Fruit fly (Drosophila melanogaster) whole organism, embryonic: Measurements from ENCODE around the gene PsGEF.

Experiments
- Aef1 ChIP-seq: fragments of 200-800 bp; sonication (Bioruptor generic); IDR thresholded peaks from 3 replicates; pipeline ENCODE4 v1.3.6; 2022; ENCODE audit warnings: missing biosample characterization, missing genetic modification characterization
- Atf6 ChIP-seq: fragments of 200-800 bp; sonication (Bioruptor generic); IDR thresholded peaks from 2 replicates; pipeline ENCODE4 v1.3.6; 2022; ENCODE audit warnings: missing biosample characterization, missing genetic modification characterization
- Bgb ChIP-seq: fragments of 200-800 bp; sonication (Bioruptor generic); IDR thresholded peaks from 2 replicates; pipeline ENCODE4 v1.3.6; 2022; ENCODE audit warnings: missing biosample characterization, missing genetic modification characterization; ENCODE audit not compliant: partially characterized antibody
- Blimp-1 ChIP-seq: fragments of 200-800 bp; sonication (Bioruptor generic); optimal IDR thresholded peaks from 3 replicates; lab custom pipeline; 2018; ENCODE audit warnings: missing biosample characterization, missing genetic modification characterization, mild to moderate bottlenecking, moderate library complexity, missing genetic modification reagents
- BtbVII ChIP-seq: fragments of 200-800 bp; sonication (Bioruptor generic); optimal IDR thresholded peaks from 3 replicates; lab custom pipeline; 2017; ENCODE audit warnings: missing biosample characterization, mild to moderate bottlenecking, missing genetic modification characterization
- C15 ChIP-seq: fragments of 200-800 bp; sonication (Bioruptor generic); IDR thresholded peaks from 3 replicates; pipeline ENCODE4 v1.3.6; 2022; ENCODE audit warnings: missing biosample characterization, missing genetic modification characterization
- CG10431 ChIP-seq: fragments of 200-800 bp; sonication (Bioruptor generic); optimal IDR thresholded peaks from 3 replicates; lab custom pipeline; 2018; ENCODE audit warnings: missing biosample characterization, mild to moderate bottlenecking, missing genetic modification characterization
- CG12219 ChIP-seq: fragments of 200-800 bp; sonication (Bioruptor generic); optimal IDR thresholded peaks from 3 replicates; lab custom pipeline; 2018; ENCODE audit warnings: missing biosample characterization, mild to moderate bottlenecking, missing genetic modification characterization
- CG1233 ChIP-seq: fragments of 200-800 bp; sonication (Bioruptor generic); optimal IDR thresholded peaks from 4 replicates; lab custom pipeline; 2018; ENCODE audit warnings: missing biosample characterization, mild to moderate bottlenecking, missing genetic modification characterization
- CG12659 ChIP-seq: fragments of 200-800 bp; sonication (Bioruptor generic); optimal IDR thresholded peaks from 3 replicates; lab custom pipeline; 2017; ENCODE audit warnings: mild to moderate bottlenecking, missing biosample characterization, missing genetic modification reagents, missing genetic modification characterization
- CG13894 ChIP-seq: fragments of 200-800 bp; sonication (Bioruptor generic); optimal IDR thresholded peaks from 3 replicates; lab custom pipeline; 2018; ENCODE audit warnings: missing biosample characterization, mild to moderate bottlenecking, missing genetic modification characterization, moderate library complexity
- CG14965 ChIP-seq: fragments of 200-800 bp; sonication (Bioruptor generic); optimal IDR thresholded peaks from 2 replicates; lab custom pipeline; 2016; ENCODE audit warnings: missing biosample characterization, missing genetic modification characterization, borderline replicate concordance
- CG1602 ChIP-seq: fragments of 200-800 bp; sonication (Bioruptor generic); optimal IDR thresholded peaks from 3 replicates; lab custom pipeline; 2016; ENCODE audit warnings: missing biosample characterization, missing genetic modification characterization
- CG17385 ChIP-seq: fragments of 200-800 bp; sonication (Bioruptor generic); optimal IDR thresholded peaks from 3 replicates; lab custom pipeline; 2018; ENCODE audit warnings: missing biosample characterization, mild to moderate bottlenecking, missing genetic modification characterization
- CG18476 ChIP-seq: fragments of 200-800 bp; sonication (Bioruptor generic); optimal IDR thresholded peaks from 2 replicates; lab custom pipeline; 2016; ENCODE audit warnings: missing biosample characterization, mild to moderate bottlenecking, missing genetic modification characterization
- CG30020 ChIP-seq: fragments of 200-800 bp; optimal IDR thresholded peaks from 2 replicates; lab custom pipeline; 2019; ENCODE audit warnings: missing biosample characterization, mild to moderate bottlenecking, missing genetic modification characterization, moderate library complexity
- CG3163 ChIP-seq: fragments of 200-800 bp; sonication (Bioruptor generic); optimal IDR thresholded peaks from 3 replicates; lab custom pipeline; 2016; ENCODE audit warnings: missing biosample characterization, missing genetic modification characterization
- CG3995 ChIP-seq: fragments of 200-800 bp; sonication (Bioruptor generic); optimal IDR thresholded peaks from 3 replicates; lab custom pipeline; 2016; ENCODE audit warnings: missing biosample characterization, missing genetic modification characterization
- CG4360 ChIP-seq: fragments of 200-800 bp; sonication (Bioruptor generic); IDR thresholded peaks from 2 replicates; pipeline ENCODE4 v1.3.6; 2022; ENCODE audit warnings: missing biosample characterization, missing genetic modification characterization
- CG4854 ChIP-seq: fragments of 200-800 bp; sonication (Bioruptor generic); optimal IDR thresholded peaks from 2 replicates; lab custom pipeline; 2016; ENCODE audit warnings: missing biosample characterization, missing genetic modification characterization, inconsistent platforms
- CG7372 ChIP-seq: fragments of 200-800 bp; sonication (Bioruptor generic); IDR thresholded peaks from 2 replicates; pipeline ENCODE4 v1.3.6; 2022; ENCODE audit warnings: missing biosample characterization, missing genetic modification characterization
- CG8281 ChIP-seq: fragments of 200-800 bp; sonication (Bioruptor generic); optimal IDR thresholded peaks from 2 replicates; lab custom pipeline; 2018; ENCODE audit warnings: missing biosample characterization, mild to moderate bottlenecking, missing genetic modification characterization, moderate library complexity
- CG8290 ChIP-seq, 3 experiments: fragments of 200-800 bp; sonication (Bioruptor generic); optimal IDR thresholded peaks; 2 replicates each; lab custom pipeline; 2016 to 2019; ENCODE audit warnings: missing biosample characterization in 3 of 3, missing genetic modification characterization in 3 of 3, mild to moderate bottlenecking in 2 of 3, moderate library complexity in 1 of 3
- CG8388 ChIP-seq: fragments of 200-800 bp; sonication (Bioruptor generic); optimal IDR thresholded peaks from 2 replicates; lab custom pipeline; 2019; ENCODE audit warnings: missing biosample characterization, mild to moderate bottlenecking, missing genetic modification characterization, moderate library complexity
- Dad ChIP-seq: fragments of 200-800 bp; sonication (Bioruptor generic); optimal IDR thresholded peaks from 3 replicates; lab custom pipeline; 2016; ENCODE audit warnings: missing biosample characterization, missing genetic modification characterization
- Dek ChIP-seq: fragments of 200-800 bp; sonication (Bioruptor generic); optimal IDR thresholded peaks from 3 replicates; lab custom pipeline; 2019; ENCODE audit warnings: missing biosample characterization, mild to moderate bottlenecking, missing genetic modification characterization, moderate library complexity
- Dip3 ChIP-seq: fragments of 200-800 bp; sonication (Bioruptor generic); optimal IDR thresholded peaks from 3 replicates; lab custom pipeline; 2016; ENCODE audit warnings: missing biosample characterization, missing genetic modification characterization
- Hmr ChIP-seq: fragments of 200-800 bp; sonication (Bioruptor generic); optimal IDR thresholded peaks from 3 replicates; lab custom pipeline; 2017; ENCODE audit warnings: mild to moderate bottlenecking, missing biosample characterization, missing genetic modification reagents, missing genetic modification characterization
- Hr3 ChIP-seq: fragments of 200-800 bp; sonication (Bioruptor generic); optimal IDR thresholded peaks from 3 replicates; lab custom pipeline; 2016; ENCODE audit warnings: missing biosample characterization, missing genetic modification characterization
- Max ChIP-seq: fragments of 200-800 bp; sonication (Bioruptor generic); optimal IDR thresholded peaks from 2 replicates; lab custom pipeline; 2016; ENCODE audit warnings: missing biosample characterization, mild to moderate bottlenecking, missing genetic modification characterization
- Sin3A ChIP-seq: fragments of >200 bp; optimal IDR thresholded peaks from 2 replicates; lab custom pipeline; 2018
- Sox100B ChIP-seq: fragments of 200-800 bp; sonication (Bioruptor generic); optimal IDR thresholded peaks from 3 replicates; lab custom pipeline; 2018; ENCODE audit warnings: missing biosample characterization, mild to moderate bottlenecking, missing genetic modification characterization
- Xbp1 ChIP-seq: fragments of 200-800 bp; sonication (Bioruptor generic); optimal IDR thresholded peaks from 3 replicates; lab custom pipeline; 2016; ENCODE audit warnings: missing biosample characterization, mild to moderate bottlenecking, missing genetic modification characterization
- ab ChIP-seq: fragments of 200-800 bp; sonication (Bioruptor generic); optimal IDR thresholded peaks from 2 replicates; lab custom pipeline; 2016; ENCODE audit warnings: missing biosample characterization, missing genetic modification characterization
- ash1 ChIP-seq: fragments of 200-800 bp; sonication (Bioruptor generic); optimal IDR thresholded peaks from 2 replicates; lab custom pipeline; 2018; ENCODE audit warnings: missing biosample characterization, mild to moderate bottlenecking, missing genetic modification characterization
- br ChIP-seq: fragments of >200 bp; optimal IDR thresholded peaks from 2 replicates; lab custom pipeline; 2017
- crc ChIP-seq: fragments of 200-800 bp; sonication (Bioruptor generic); optimal IDR thresholded peaks from 2 replicates; lab custom pipeline; 2016; ENCODE audit warnings: missing biosample characterization, missing genetic modification characterization
- dimm ChIP-seq: fragments of 200-800 bp; sonication (Bioruptor generic); IDR thresholded peaks from 2 replicates; pipeline ENCODE4 v1.3.6; 2022; ENCODE audit warnings: missing biosample characterization, missing genetic modification characterization
- dm ChIP-seq: fragments of 200-800 bp; sonication (Bioruptor generic); optimal IDR thresholded peaks from 3 replicates; lab custom pipeline; 2016; ENCODE audit warnings: missing biosample characterization, missing genetic modification characterization
- dmrt99B ChIP-seq: fragments of 200-800 bp; sonication (Bioruptor generic); optimal IDR thresholded peaks from 2 replicates; lab custom pipeline; 2018; ENCODE audit warnings: missing biosample characterization, mild to moderate bottlenecking, missing genetic modification characterization, moderate library complexity
- dysf ChIP-seq: fragments of 200-800 bp; sonication (Bioruptor generic); IDR thresholded peaks from 3 replicates; pipeline ENCODE4 v1.3.6; 2022; ENCODE audit warnings: missing biosample characterization, missing genetic modification characterization
- eve ChIP-seq, 2 experiments: fragments of >200 bp; optimal IDR thresholded peaks; 2 replicates each; lab custom pipeline; 2017; ENCODE audit warnings: missing biosample characterization in 2 of 2, missing genetic modification characterization in 2 of 2
- fu2 ChIP-seq: fragments of 200-800 bp; sonication (Bioruptor generic); optimal IDR thresholded peaks from 2 replicates; lab custom pipeline; 2016; ENCODE audit warnings: missing biosample characterization, missing genetic modification characterization
- hth ChIP-seq: fragments of >200 bp; optimal IDR thresholded peaks from 2 replicates; lab custom pipeline; 2017; ENCODE audit warnings: inconsistent platforms
- insv ChIP-seq, 2 experiments: fragments of 200-800 bp; sonication (Bioruptor generic); optimal IDR thresholded peaks; 3 replicates each; lab custom pipeline; 2016 to 2018; ENCODE audit warnings: missing biosample characterization in 2 of 2, missing genetic modification characterization in 2 of 2
- mam ChIP-seq: fragments of 200-800 bp; sonication (Bioruptor generic); optimal IDR thresholded peaks from 3 replicates; lab custom pipeline; 2016; ENCODE audit warnings: missing biosample characterization, missing genetic modification characterization
- ro ChIP-seq: fragments of 200-800 bp; sonication (Bioruptor generic); IDR thresholded peaks from 2 replicates; pipeline ENCODE4 v1.3.6; 2022; ENCODE audit warnings: missing biosample characterization, missing genetic modification characterization
- sd ChIP-seq: fragments of 200-800 bp; sonication (Bioruptor generic); optimal IDR thresholded peaks from 3 replicates; lab custom pipeline; 2018; ENCODE audit warnings: missing biosample characterization, mild to moderate bottlenecking, missing genetic modification characterization, moderate library complexity
- stc ChIP-seq: fragments of 200-800 bp; sonication (Bioruptor generic); IDR thresholded peaks from 2 replicates; pipeline ENCODE4 v1.3.6; 2022; ENCODE audit warnings: missing biosample characterization, missing genetic modification characterization
- stwl ChIP-seq: fragments of 200-800 bp; sonication (Bioruptor generic); optimal IDR thresholded peaks from 3 replicates; lab custom pipeline; 2018; ENCODE audit warnings: missing biosample characterization, mild to moderate bottlenecking, missing genetic modification characterization, moderate library complexity
- ttk ChIP-seq: fragments of 200-800 bp; sonication (Bioruptor generic); IDR thresholded peaks from 2 replicates; pipeline ENCODE4 v2.1.2; 2022; ENCODE audit warnings: missing biosample characterization, missing genetic modification characterization
- usp ChIP-seq: fragments of >200 bp; optimal IDR thresholded peaks from 2 replicates; lab custom pipeline; 2017; ENCODE audit warnings: missing biosample characterization, missing genetic modification characterization

The PsGEF gene

dm6 chrX:2329312-2329711 lies 58.2 kb downstream of the PsGEF start (continued):
- TF ChIP-seq BtbVII (GFP tag; lab: Kevin White, UChicago), result peak; percentile 40
- TF ChIP-seq Dek (tag; lab: Kevin White, UChicago), result peak; percentile 54
- TF ChIP-seq dysf (GFP tag; lab: Robert Waterston, UW), result peak; percentile 77
- TF ChIP-seq CG8388 (GFP tag; lab: Kevin White, UChicago), result peak; percentile 66
- no peak for TF ChIP-seq CG3995 (GFP tag; lab: Kevin White, UChicago)
- TF ChIP-seq ro (GFP tag; lab: Robert Waterston, UW), result peak; percentile 61; the same call in 1 of the 2 replicates
- peak; percentile 68 for TF ChIP-seq CG3163
- peak; percentile 58 for TF ChIP-seq fu2 (GFP tag; lab: Kevin White, UChicago)
- no peak for TF ChIP-seq stwl (tag; lab: Kevin White, UChicago)
- no peak for TF ChIP-seq insv (GFP tag; optimal IDR thresholded peaks at IDR 0.05; lab: Kevin White, UChicago)
- peak; percentile 67 for TF ChIP-seq stc (GFP tag; lab: Robert Waterston, UW)
- TF ChIP-seq dimm (GFP tag; lab: Robert Waterston, UW), result peak; percentile 63
- no peak for TF ChIP-seq br (lab: Kevin White, UChicago)
- peak; percentile 65 for TF ChIP-seq CG17385 (GFP tag; lab: Kevin White, UChicago)
- TF ChIP-seq CG30020, result no peak
- TF ChIP-seq Aef1, result peak; percentile 57; the same call in 1 of the 3 replicates
- TF ChIP-seq Atf6 (GFP tag; lab: Robert Waterston, UW), result peak; percentile 63
- peak; percentile 18; the same call in 1 of the 2 replicates for TF ChIP-seq CG4360 (GFP tag; lab: Robert Waterston, UW)
- TF ChIP-seq ash1, result no peak
- peak; percentile 71 for TF ChIP-seq dmrt99B
- peak; percentile 37 for TF ChIP-seq Sox100B (GFP tag; lab: Kevin White, UChicago)
- TF ChIP-seq sd (tag; lab: Kevin White, UChicago), result peak; percentile 34
- peak; percentile 30 for TF ChIP-seq crc
- peak; percentile 75 for TF ChIP-seq mam (GFP tag; lab: Kevin White, UChicago)
- TF ChIP-seq CG13894 (tag; lab: Kevin White, UChicago), result no peak
- peak; percentile 46 for TF ChIP-seq CG18476 (GFP tag; lab: Kevin White, UChicago)
- TF ChIP-seq Blimp-1 (GFP tag; lab: Kevin White, UChicago), result peak; percentile 63
- no peak for TF ChIP-seq C15 (GFP tag; lab: Robert Waterston, UW)
- TF ChIP-seq CG10431 (GFP tag; lab: Kevin White, UChicago), result peak; percentile 15
- TF ChIP-seq ttk (GFP tag; lab: Robert Waterston, UW), result peak; percentile 78
- TF ChIP-seq CG12219 (GFP tag; lab: Kevin White, UChicago), result peak; percentile 5
- TF ChIP-seq Max (GFP tag; lab: Kevin White, UChicago), result no peak
- peak; percentile 84 for TF ChIP-seq Hmr
- TF ChIP-seq CG4854 (GFP tag; lab: Kevin White, UChicago), result no peak
- peak; percentile 6 for TF ChIP-seq CG1233 (GFP tag; lab: Kevin White, UChicago)
- peak; percentile 61 for TF ChIP-seq CG7372 (GFP tag; lab: Robert Waterston, UW)
- TF ChIP-seq CG8290 (GFP tag; optimal IDR thresholded peaks at IDR 0.05; lab: Kevin White, UChicago), result peak; percentile 11
- TF ChIP-seq CG8290 (tag; optimal IDR thresholded peaks at IDR 0.05; lab: Kevin White, UChicago), result peak in 1 of 2 experiments; percentile 31
- peak; percentile 81 for TF ChIP-seq Xbp1 (GFP tag; lab: Kevin White, UChicago)
- peak; percentile 64 for TF ChIP-seq dm (GFP tag; lab: Kevin White, UChicago)
- TF ChIP-seq Sin3A (lab: Kevin White, UChicago), result no peak
- no peak for TF ChIP-seq CG14965 (GFP tag; lab: Kevin White, UChicago)
- peak; percentile 78 for TF ChIP-seq CG1602 (GFP tag; lab: Kevin White, UChicago)
- TF ChIP-seq usp (GFP tag; lab: Kevin White, UChicago), result no peak
- TF ChIP-seq Dad (GFP tag; lab: Kevin White, UChicago), result peak; percentile 76
- peak; percentile 72 for TF ChIP-seq Hr3
- no peak for TF ChIP-seq Dip3
- peak; percentile 68 for TF ChIP-seq CG12659 (GFP tag; lab: Kevin White, UChicago)
- no peak for TF ChIP-seq hth (lab: Kevin White, UChicago)
- TF ChIP-seq Bgb, result no peak
- no peak for TF ChIP-seq CG8281 (tag; lab: Kevin White, UChicago)
- TF ChIP-seq eve (GFP tag; optimal IDR thresholded peaks at IDR 0.05; lab: Kevin White, UChicago), result no peak
- peak; percentile 21 for TF ChIP-seq ab (GFP tag; lab: Kevin White, UChicago)
